Fruit fly (Drosophila melanogaster) whole organism, embryonic: Measurements from ENCODE around the gene CG10232.
A peak's percentile ranks its signal among the peaks of the same experiment; 100 is the strongest.

Experiments used
- CG12744 ChIP-seq: fragments of 200-800 bp; sonication (Bioruptor generic); optimal IDR thresholded peaks from 2 replicates; lab custom pipeline; 2016; ENCODE audit warnings: missing biosample characterization, missing genetic modification characterization
- CG13123 ChIP-seq: fragments of 200-800 bp; sonication (Bioruptor generic); optimal IDR thresholded peaks from 2 replicates; lab custom pipeline; 2016; ENCODE audit warnings: missing biosample characterization, missing genetic modification characterization
- CG13894 ChIP-seq: fragments of 200-800 bp; sonication (Bioruptor generic); optimal IDR thresholded peaks from 3 replicates; lab custom pipeline; 2018; ENCODE audit warnings: missing biosample characterization, mild to moderate bottlenecking, missing genetic modification characterization, moderate library complexity
- CG15269 ChIP-seq: fragments of 200-800 bp; sonication (Bioruptor generic); optimal IDR thresholded peaks from 2 replicates; lab custom pipeline; 2018; ENCODE audit warnings: missing biosample characterization, mild to moderate bottlenecking, missing genetic modification characterization, moderate library complexity
- CG1647 ChIP-seq: fragments of 200-800 bp; sonication (Bioruptor generic); optimal IDR thresholded peaks from 3 replicates; lab custom pipeline; 2016; ENCODE audit warnings: missing biosample characterization, missing genetic modification characterization
- CG16813 ChIP-seq: fragments of 200-800 bp; sonication (Bioruptor generic); IDR thresholded peaks from 3 replicates; pipeline ENCODE4 v1.3.6; 2022; ENCODE audit warnings: missing biosample characterization, missing genetic modification characterization; ENCODE audit not compliant: partially characterized antibody
- CG17385 ChIP-seq: fragments of 200-800 bp; sonication (Bioruptor generic); optimal IDR thresholded peaks from 3 replicates; lab custom pipeline; 2018; ENCODE audit warnings: missing biosample characterization, mild to moderate bottlenecking, missing genetic modification characterization
- CG2889 ChIP-seq: fragments of 200-800 bp; sonication (Bioruptor generic); IDR thresholded peaks from 3 replicates; pipeline ENCODE4 v1.3.6; 2022; ENCODE audit warnings: missing biosample characterization, missing genetic modification characterization
- CG30403 ChIP-seq: fragments of 200-800 bp; sonication (Bioruptor generic); optimal IDR thresholded peaks from 3 replicates; lab custom pipeline; 2016; ENCODE audit warnings: missing biosample characterization, missing genetic modification characterization
- CG31388 ChIP-seq: fragments of 200-800 bp; sonication (Bioruptor generic); optimal IDR thresholded peaks from 2 replicates; lab custom pipeline; 2016; ENCODE audit warnings: missing biosample characterization, missing genetic modification characterization
- CG4617 ChIP-seq: fragments of 200-800 bp; sonication (Bioruptor generic); optimal IDR thresholded peaks from 3 replicates; lab custom pipeline; 2016; ENCODE audit warnings: missing biosample characterization, missing genetic modification characterization, borderline replicate concordance
- CG6654 ChIP-seq: fragments of 200-800 bp; sonication (Bioruptor generic); optimal IDR thresholded peaks from 2 replicates; lab custom pipeline; 2017; ENCODE audit warnings: missing biosample characterization, mild to moderate bottlenecking, missing genetic modification characterization
- CG6854 ChIP-seq: fragments of 200-800 bp; sonication (Bioruptor generic); optimal IDR thresholded peaks from 3 replicates; lab custom pipeline; 2017; ENCODE audit warnings: missing biosample characterization, mild to moderate bottlenecking, missing genetic modification characterization
- CG7357 ChIP-seq: fragments of 200-800 bp; sonication (Bioruptor generic); IDR thresholded peaks from 3 replicates; pipeline ENCODE4 v1.3.6; 2022; ENCODE audit warnings: missing biosample characterization, missing genetic modification characterization
- CG7928 ChIP-seq: fragments of 200-800 bp; sonication (Bioruptor generic); optimal IDR thresholded peaks from 2 replicates; lab custom pipeline; 2017; ENCODE audit warnings: missing biosample characterization, mild to moderate bottlenecking, missing genetic modification characterization
- Doc2 ChIP-seq: fragments of 200-800 bp; sonication (Bioruptor generic); IDR thresholded peaks from 2 replicates; pipeline ENCODE4 v1.3.6; 2022; ENCODE audit warnings: missing biosample characterization, missing genetic modification characterization
- Fer1 ChIP-seq: fragments of 200-800 bp; sonication (Bioruptor generic); optimal IDR thresholded peaks from 2 replicates; lab custom pipeline; 2017; ENCODE audit warnings: missing biosample characterization, mild to moderate bottlenecking, missing genetic modification characterization
- GATAe ChIP-seq: fragments of 200-800 bp; sonication (Bioruptor generic); conservative IDR thresholded peaks from 2 replicates; pipeline ENCODE4 v1.3.6; 2022; ENCODE audit warnings: missing biosample characterization, missing genetic modification characterization
- HLH4C ChIP-seq: fragments of 200-800 bp; sonication (Bioruptor generic); IDR thresholded peaks from 3 replicates; pipeline ENCODE4 v1.3.6; 2022; ENCODE audit warnings: missing biosample characterization, missing genetic modification characterization; ENCODE audit not compliant: partially characterized antibody
- Hr39 ChIP-seq: fragments of >200 bp; optimal IDR thresholded peaks from 2 replicates; lab custom pipeline; 2017
- Max ChIP-seq: fragments of 200-800 bp; sonication (Bioruptor generic); optimal IDR thresholded peaks from 2 replicates; lab custom pipeline; 2016; ENCODE audit warnings: missing biosample characterization, mild to moderate bottlenecking, missing genetic modification characterization
- NC2α ChIP-seq: fragments of 200-800 bp; sonication (Bioruptor generic); optimal IDR thresholded peaks from 2 replicates; lab custom pipeline; 2016; ENCODE audit warnings: missing biosample characterization, missing genetic modification characterization
- Neu2 ChIP-seq: fragments of 200-800 bp; sonication (Bioruptor generic); optimal IDR thresholded peaks from 3 replicates; lab custom pipeline; 2016; ENCODE audit warnings: missing biosample characterization, missing genetic modification characterization, borderline replicate concordance
- PHDP ChIP-seq: fragments of 200-800 bp; sonication (Bioruptor generic); optimal IDR thresholded peaks from 3 replicates; lab custom pipeline; 2018; ENCODE audit warnings: missing biosample characterization, mild to moderate bottlenecking, missing genetic modification characterization, moderate library complexity
- Ravus ChIP-seq: fragments of 200-800 bp; sonication (Bioruptor generic); IDR thresholded peaks from 2 replicates; pipeline ENCODE4 v1.3.6; 2022; ENCODE audit warnings: missing biosample characterization, missing genetic modification characterization
- TFAM ChIP-seq: fragments of 200-800 bp; sonication (Bioruptor generic); optimal IDR thresholded peaks from 2 replicates; lab custom pipeline; 2017; ENCODE audit warnings: missing biosample characterization, missing genetic modification characterization, inconsistent platforms
- Xrp1 ChIP-seq: fragments of 200-800 bp; sonication (Bioruptor generic); IDR thresholded peaks from 2 replicates; pipeline ENCODE4 v1.3.6; 2022; ENCODE audit warnings: missing biosample characterization, missing genetic modification characterization
- abd-A ChIP-seq: fragments of 200-800 bp; sonication (Bioruptor generic); optimal IDR thresholded peaks from 3 replicates; lab custom pipeline; 2019; ENCODE audit warnings: missing biosample characterization, mild to moderate bottlenecking, missing genetic modification characterization, moderate library complexity
- ac ChIP-seq: fragments of 200-800 bp; sonication (Bioruptor generic); optimal IDR thresholded peaks from 3 replicates; lab custom pipeline; 2017; ENCODE audit warnings: missing biosample characterization, mild to moderate bottlenecking, missing genetic modification characterization
- ap ChIP-seq: fragments of 200-800 bp; sonication (Bioruptor generic); IDR thresholded peaks from 2 replicates; pipeline ENCODE4 v1.3.6; 2022; ENCODE audit warnings: missing biosample characterization, missing genetic modification characterization
- bab2 ChIP-seq: fragments of 200-800 bp; sonication (Bioruptor generic); optimal IDR thresholded peaks from 2 replicates; lab custom pipeline; 2016; ENCODE audit warnings: missing biosample characterization, missing genetic modification characterization
- chn ChIP-seq: fragments of 200-800 bp; sonication (Bioruptor generic); optimal IDR thresholded peaks from 2 replicates; lab custom pipeline; 2016; ENCODE audit warnings: missing biosample characterization, missing genetic modification characterization
- dm ChIP-seq: fragments of 200-800 bp; sonication (Bioruptor generic); optimal IDR thresholded peaks from 3 replicates; lab custom pipeline; 2016; ENCODE audit warnings: missing biosample characterization, missing genetic modification characterization
- dysf ChIP-seq: fragments of 200-800 bp; sonication (Bioruptor generic); IDR thresholded peaks from 3 replicates; pipeline ENCODE4 v1.3.6; 2022; ENCODE audit warnings: missing biosample characterization, missing genetic modification characterization
- fu2 ChIP-seq: fragments of 200-800 bp; sonication (Bioruptor generic); optimal IDR thresholded peaks from 2 replicates; lab custom pipeline; 2016; ENCODE audit warnings: missing biosample characterization, missing genetic modification characterization
- gcm2 ChIP-seq: fragments of 200-800 bp; sonication (Bioruptor generic); optimal IDR thresholded peaks from 2 replicates; lab custom pipeline; 2016; ENCODE audit warnings: missing biosample characterization, missing genetic modification characterization
- gfzf ChIP-seq: fragments of 200-800 bp; sonication (Bioruptor generic); optimal IDR thresholded peaks from 2 replicates; lab custom pipeline; 2016; ENCODE audit warnings: missing biosample characterization, mild to moderate bottlenecking, missing genetic modification characterization, moderate library complexity
- her ChIP-seq: fragments of 200-800 bp; sonication (Bioruptor generic); optimal IDR thresholded peaks from 2 replicates; lab custom pipeline; 2016; ENCODE audit warnings: missing biosample characterization, missing genetic modification characterization
- hth ChIP-seq: fragments of >200 bp; optimal IDR thresholded peaks from 2 replicates; lab custom pipeline; 2017; ENCODE audit warnings: inconsistent platforms
- ind ChIP-seq: fragments of 200-800 bp; sonication (Bioruptor generic); optimal IDR thresholded peaks from 3 replicates; lab custom pipeline; 2016; ENCODE audit warnings: missing biosample characterization, missing genetic modification characterization
- jing ChIP-seq: fragments of 200-800 bp; sonication (Bioruptor generic); optimal IDR thresholded peaks from 2 replicates; lab custom pipeline; 2018; ENCODE audit warnings: missing biosample characterization, mild to moderate bottlenecking, missing genetic modification characterization
- jumu ChIP-seq: fragments of 200-800 bp; sonication (Bioruptor generic); optimal IDR thresholded peaks from 3 replicates; lab custom pipeline; 2016; ENCODE audit warnings: missing biosample characterization, missing genetic modification characterization
- kay ChIP-seq: fragments of 200-800 bp; sonication (Bioruptor generic); optimal IDR thresholded peaks from 2 replicates; lab custom pipeline; 2016; ENCODE audit warnings: missing biosample characterization, missing genetic modification characterization
- maf-S ChIP-seq: fragments of 200-800 bp; sonication (Bioruptor generic); optimal IDR thresholded peaks from 2 replicates; lab custom pipeline; 2016; ENCODE audit warnings: missing biosample characterization, missing genetic modification characterization
- nau ChIP-seq: fragments of 200-800 bp; sonication (Bioruptor generic); optimal IDR thresholded peaks from 3 replicates; lab custom pipeline; 2017; ENCODE audit warnings: missing biosample characterization, mild to moderate bottlenecking, missing genetic modification characterization, missing genetic modification reagents
- onecut ChIP-seq: fragments of 200-800 bp; sonication (Bioruptor generic); IDR thresholded peaks from 2 replicates; pipeline ENCODE4 v1.3.6; 2022; ENCODE audit warnings: missing biosample characterization, missing genetic modification characterization
- org-1 ChIP-seq: fragments of 200-800 bp; sonication (Bioruptor generic); optimal IDR thresholded peaks from 2 replicates; lab custom pipeline; 2017; ENCODE audit warnings: missing biosample characterization, missing genetic modification characterization
- phol ChIP-seq: fragments of 200-800 bp; sonication (Bioruptor generic); optimal IDR thresholded peaks from 3 replicates; lab custom pipeline; 2018; ENCODE audit warnings: missing biosample characterization, mild to moderate bottlenecking, missing genetic modification characterization, moderate library complexity
- pros ChIP-seq: fragments of 200-800 bp; sonication (Bioruptor generic); optimal IDR thresholded peaks from 3 replicates; lab custom pipeline; 2019; ENCODE audit warnings: missing biosample characterization, mild to moderate bottlenecking, missing genetic modification characterization, moderate library complexity
- run ChIP-seq: fragments of 200-800 bp; sonication (Bioruptor generic); optimal IDR thresholded peaks from 3 replicates; lab custom pipeline; 2018; ENCODE audit warnings: missing biosample characterization, mild to moderate bottlenecking, missing genetic modification characterization
- sna ChIP-seq: fragments of 200-800 bp; sonication (Bioruptor generic); IDR thresholded peaks from 2 replicates; pipeline ENCODE4 v1.3.6; 2022; ENCODE audit warnings: missing biosample characterization, missing genetic modification characterization; ENCODE audit not compliant: partially characterized antibody
- toy ChIP-seq: fragments of 200-800 bp; sonication (Bioruptor generic); IDR thresholded peaks from 2 replicates; pipeline ENCODE4 v1.3.6; 2022; ENCODE audit warnings: missing biosample characterization, missing genetic modification characterization
- vfl ChIP-seq: fragments of 200-800 bp; sonication (Bioruptor generic); optimal IDR thresholded peaks from 2 replicates; lab custom pipeline; 2016; ENCODE audit warnings: missing biosample characterization, missing genetic modification characterization

CG10232 gene

dm6 chr3R:23729066-23729465, 7.6 kb upstream of the CG10232 start (continued):
- TF ChIP-seq vfl (GFP tag; lab: Kevin White, UChicago) (peak; percentile 3), PHDP (tag; lab: Kevin White, UChicago) (peak; percentile 65), Hr39 (lab: Kevin White, UChicago) (no peak), Fer1 (GFP tag; lab: Kevin White, UChicago) (peak; percentile 82), CG4617 (GFP tag; lab: Kevin White, UChicago) (no peak), gfzf (GFP tag; lab: Kevin White, UChicago) (no peak), CG13123 (GFP tag; lab: Kevin White, UChicago) (no peak), CG6854 (GFP tag; lab: Kevin White, UChicago) (peak; percentile 55), CG6654 (GFP tag; lab: Kevin White, UChicago) (no peak), maf-S (no peak), CG16813 (no peak), NC2α (no peak), CG31388 (GFP tag; lab: Kevin White, UChicago) (no peak), ac (GFP tag; lab: Kevin White, UChicago) (no peak), Xrp1 (peak; percentile 53; the same call in 1 of the 2 replicates), hth (no peak), ind (GFP tag; lab: Kevin White, UChicago) (no peak), chn (no peak), onecut (GFP tag; lab: Robert Waterston, UW) (peak; percentile 21), CG15269 (tag; lab: Kevin White, UChicago) (peak; percentile 27), kay (GFP tag; lab: Kevin White, UChicago) (no peak), abd-A (tag; lab: Kevin White, UChicago) (no peak), CG7928 (GFP tag; lab: Kevin White, UChicago) (no peak), CG17385 (GFP tag; lab: Kevin White, UChicago) (peak; percentile 45), CG30403 (GFP tag; lab: Kevin White, UChicago) (no peak), CG2889 (GFP tag; lab: Robert Waterston, UW) (no peak), ap (no peak), TFAM (GFP tag; lab: Kevin White, UChicago) (no peak), jumu (no peak), HLH4C (no peak), nau (GFP tag; lab: Kevin White, UChicago) (peak; percentile 38), her (peak; percentile 16), Ravus (GFP tag; lab: Robert Waterston, UW) (no peak), toy (GFP tag; lab: Robert Waterston, UW) (no peak), CG1647 (GFP tag; lab: Kevin White, UChicago) (no peak), Max (GFP tag; lab: Kevin White, UChicago) (no peak), dm (GFP tag; lab: Kevin White, UChicago) (no peak), Doc2 (no peak), phol (tag; lab: Kevin White, UChicago) (no peak), bab2 (no peak), dysf (GFP tag; lab: Robert Waterston, UW) (no peak), jing (GFP tag; lab: Kevin White, UChicago) (no peak), CG7357 (GFP tag; lab: Robert Waterston, UW) (no peak), sna (no peak), CG13894 (tag; lab: Kevin White, UChicago) (peak; percentile 73), GATAe (no peak), pros (GFP tag; lab: Kevin White, UChicago) (no peak), fu2 (GFP tag; lab: Kevin White, UChicago) (no peak), run (no peak), org-1 (GFP tag; lab: Kevin White, UChicago) (peak; percentile 34), Neu2 (GFP tag; lab: Kevin White, UChicago) (no peak), gcm2 (GFP tag; lab: Kevin White, UChicago) (no peak), CG12744 (GFP tag; lab: Kevin White, UChicago) (no peak)
